Worm (Caenorhabditis elegans) whole organism, L1 larva: ENCODE measurements around the gene C33F10.1.
A peak's percentile ranks its signal among the peaks of the same experiment; 100 is the strongest.

Experiments used
- C04F5.9 ChIP-seq: sonication (generic microtip); optimal IDR thresholded peaks from 2 replicates; lab custom pipeline; 2016; ENCODE audit warnings: missing genetic modification characterization, missing compliant biosample characterization
- C16A3.4 ChIP-seq: fragments of 150-350 bp; optimal IDR thresholded peaks from 2 replicates; lab custom pipeline; 2014; ENCODE audit warnings: missing biosample characterization, missing genetic modification characterization
- C34B4.2 ChIP-seq: sonication (generic microtip); optimal IDR thresholded peaks from 2 replicates; lab custom pipeline; 2017; ENCODE audit warnings: mild to moderate bottlenecking, missing genetic modification characterization, missing compliant biosample characterization
- F16B12.6 ChIP-seq: fragments of 150-350 bp; optimal IDR thresholded peaks from 2 replicates; lab custom pipeline; 2014; ENCODE audit warnings: missing biosample characterization, missing genetic modification characterization
- aha-1 ChIP-seq: fragments of 150-350 bp; optimal IDR thresholded peaks from 2 replicates; lab custom pipeline; 2014; ENCODE audit warnings: missing biosample characterization, missing genetic modification characterization
- ama-1 ChIP-seq: fragments of 150-350 bp; optimal IDR thresholded peaks from 2 replicates; lab custom pipeline; 2014
- blmp-1 ChIP-seq: fragments of 150-350 bp; optimal IDR thresholded peaks from 2 replicates; lab custom pipeline; 2014; ENCODE audit warnings: missing biosample characterization, missing genetic modification characterization
- ceh-8 ChIP-seq: fragments of 200-800 bp; sonication (Bioruptor generic); optimal IDR thresholded peaks from 2 replicates; lab custom pipeline; 2018; ENCODE audit warnings: mild to moderate bottlenecking, missing genetic modification characterization, moderate library complexity, missing compliant biosample characterization
- ceh-88 ChIP-seq: fragments of 200-800 bp; sonication (Bioruptor generic); IDR thresholded peaks from 2 replicates; pipeline ENCODE4 v1.3.6; 2022; ENCODE audit warnings: missing genetic modification characterization, missing compliant biosample characterization
- ceh-90 ChIP-seq: sonication (generic microtip); optimal IDR thresholded peaks from 2 replicates; lab custom pipeline; 2016; ENCODE audit warnings: missing genetic modification characterization, missing compliant biosample characterization
- dpl-1 ChIP-seq, 3 experiments: fragments of 150-350 bp in 2 of 3; sonication (generic microtip) in 1 of 3; optimal IDR thresholded peaks; 2 replicates each; lab custom pipeline; 2014 to 2017; ENCODE audit warnings: missing biosample characterization in 3 of 3, missing genetic modification characterization in 3 of 3, missing genetic modification reagents in 3 of 3
- dsc-1 ChIP-seq: sonication (generic microtip); optimal IDR thresholded peaks from 2 replicates; lab custom pipeline; 2016; ENCODE audit warnings: mild to moderate bottlenecking, missing genetic modification characterization, missing compliant biosample characterization
- efl-3 ChIP-seq: fragments of 200-800 bp; sonication (Bioruptor generic); optimal IDR thresholded peaks from 2 replicates; lab custom pipeline; 2018; ENCODE audit warnings: mild to moderate bottlenecking, missing genetic modification characterization, missing compliant biosample characterization
- elt-2 ChIP-seq: sonication (generic microtip); optimal IDR thresholded peaks from 2 replicates; lab custom pipeline; 2016; ENCODE audit warnings: missing genetic modification characterization, mild to moderate bottlenecking, inconsistent platforms, missing compliant biosample characterization, missing genetic modification reagents
- elt-3 ChIP-seq, 6 experiments: fragments of 150-350 bp in 1 of 6; sonication (generic microtip); optimal IDR thresholded peaks; 2 replicates each; lab custom pipeline; 2017 to 2018; ENCODE audit warnings: missing biosample characterization in 6 of 6, missing genetic modification characterization in 6 of 6, inconsistent platforms in 1 of 6
- fkh-10 ChIP-seq: sonication (generic microtip); optimal IDR thresholded peaks from 2 replicates; lab custom pipeline; 2017; ENCODE audit warnings: missing biosample characterization, missing genetic modification reagents, missing genetic modification characterization
- fkh-4 ChIP-seq: sonication (generic microtip); optimal IDR thresholded peaks from 2 replicates; lab custom pipeline; 2016; ENCODE audit warnings: missing compliant biosample characterization, missing genetic modification characterization, borderline replicate concordance
- fkh-8 ChIP-seq: sonication (generic microtip); optimal IDR thresholded peaks from 2 replicates; lab custom pipeline; 2016; ENCODE audit warnings: mild to moderate bottlenecking, missing genetic modification characterization, missing compliant biosample characterization
- fos-1 ChIP-seq: fragments of 150-350 bp; optimal IDR thresholded peaks from 2 replicates; lab custom pipeline; 2014; ENCODE audit warnings: missing biosample characterization, missing genetic modification characterization
- grh-1 ChIP-seq: fragments of 200-800 bp; sonication (Bioruptor generic); IDR thresholded peaks from 2 replicates; pipeline ENCODE4 v1.3.6; 2022; ENCODE audit warnings: missing genetic modification reagents, missing genetic modification characterization, missing compliant biosample characterization
- hlh-17 ChIP-seq: fragments of 200-800 bp; sonication (Bioruptor generic); optimal IDR thresholded peaks from 2 replicates; lab custom pipeline; 2018; ENCODE audit warnings: missing genetic modification characterization, mild to moderate bottlenecking, missing compliant biosample characterization, moderate library complexity, borderline replicate concordance
- hlh-4 ChIP-seq: sonication (generic microtip); optimal IDR thresholded peaks from 2 replicates; lab custom pipeline; 2016; ENCODE audit warnings: mild to moderate bottlenecking, missing genetic modification characterization, missing compliant biosample characterization
- hpl-2 ChIP-seq: fragments of 150-350 bp; optimal IDR thresholded peaks from 2 replicates; lab custom pipeline; 2014; ENCODE audit warnings: missing biosample characterization, missing genetic modification reagents, missing genetic modification characterization
- jun-1 ChIP-seq: fragments of 150-350 bp; optimal IDR thresholded peaks from 2 replicates; lab custom pipeline; 2014; ENCODE audit warnings: missing biosample characterization, missing genetic modification reagents, missing genetic modification characterization
- lin-13 ChIP-seq: fragments of 150-350 bp; optimal IDR thresholded peaks from 2 replicates; lab custom pipeline; 2014; ENCODE audit warnings: missing biosample characterization, missing genetic modification reagents, missing genetic modification characterization
- lin-14 ChIP-seq: fragments of 200-800 bp; sonication (Bioruptor generic); optimal IDR thresholded peaks from 2 replicates; lab custom pipeline; 2018; ENCODE audit warnings: mild to moderate bottlenecking, missing genetic modification characterization, moderate library complexity, missing compliant biosample characterization
- lin-15B ChIP-seq: fragments of 150-350 bp; sonication (generic microtip); optimal IDR thresholded peaks from 3 replicates; lab custom pipeline; 2014; ENCODE audit warnings: missing biosample characterization, missing genetic modification characterization
- lin-35 ChIP-seq, 2 experiments: fragments of 150-350 bp; optimal IDR thresholded peaks; 2 replicates each; lab custom pipeline; 2014; ENCODE audit warnings: missing biosample characterization in 2 of 2, missing genetic modification characterization in 2 of 2, missing genetic modification reagents in 2 of 2
- lin-39 ChIP-seq: fragments of 150-350 bp; optimal IDR thresholded peaks from 2 replicates; lab custom pipeline; 2014; ENCODE audit warnings: missing biosample characterization, missing genetic modification reagents, missing genetic modification characterization
- lir-3 ChIP-seq: sonication (generic microtip); optimal IDR thresholded peaks from 2 replicates; lab custom pipeline; 2016; ENCODE audit warnings: mild to moderate bottlenecking, missing genetic modification characterization, moderate library complexity, missing compliant biosample characterization; ENCODE audit not compliant: poor library complexity
- lsy-2 ChIP-seq, 2 experiments: fragments of 150-350 bp; optimal IDR thresholded peaks; 2 replicates each; lab custom pipeline; 2014; ENCODE audit warnings: missing biosample characterization in 2 of 2, missing genetic modification characterization in 2 of 2
- mep-1 ChIP-seq: fragments of 150-350 bp; optimal IDR thresholded peaks from 2 replicates; lab custom pipeline; 2014; ENCODE audit warnings: missing biosample characterization, missing genetic modification characterization
- nhr-11 ChIP-seq: fragments of 150-350 bp; optimal IDR thresholded peaks from 2 replicates; lab custom pipeline; 2014; ENCODE audit warnings: missing biosample characterization, missing genetic modification characterization
- nhr-12 ChIP-seq: sonication (generic microtip); optimal IDR thresholded peaks from 2 replicates; lab custom pipeline; 2017; ENCODE audit warnings: missing biosample characterization, missing genetic modification characterization
- nhr-19 ChIP-seq: fragments of 200-800 bp; sonication (Bioruptor generic); conservative IDR thresholded peaks from 2 replicates; pipeline ENCODE4 v1.3.6; 2022; ENCODE audit warnings: missing genetic modification characterization, missing compliant biosample characterization
- nhr-20 ChIP-seq: sonication (generic microtip); optimal IDR thresholded peaks from 2 replicates; lab custom pipeline; 2016; ENCODE audit warnings: mild to moderate bottlenecking, missing genetic modification characterization, missing compliant biosample characterization
- nhr-71 ChIP-seq: sonication (generic microtip); optimal IDR thresholded peaks from 2 replicates; lab custom pipeline; 2016; ENCODE audit warnings: mild to moderate bottlenecking, missing genetic modification characterization, moderate library complexity, missing compliant biosample characterization
- nhr-85 ChIP-seq: sonication (generic microtip); peaks from one replicate; lab custom pipeline; 2016; ENCODE audit warnings: missing genetic modification characterization, inconsistent platforms, missing compliant biosample characterization
- nhr-90 ChIP-seq: sonication (generic microtip); optimal IDR thresholded peaks from 2 replicates; lab custom pipeline; 2016; ENCODE audit warnings: mild to moderate bottlenecking, missing genetic modification characterization, missing compliant biosample characterization; ENCODE audit not compliant: poor library complexity
- pax-3 ChIP-seq: fragments of 200-800 bp; sonication (Bioruptor generic); optimal IDR thresholded peaks from 2 replicates; lab custom pipeline; 2018; ENCODE audit warnings: mild to moderate bottlenecking, missing genetic modification characterization, moderate library complexity, missing compliant biosample characterization
- skn-1 ChIP-seq: fragments of 150-350 bp; optimal IDR thresholded peaks from 2 replicates; lab custom pipeline; 2014; ENCODE audit warnings: missing biosample characterization, missing genetic modification characterization
- snpc-4 ChIP-seq: fragments of 150-350 bp; optimal IDR thresholded peaks from 2 replicates; lab custom pipeline; 2014; ENCODE audit warnings: missing biosample characterization, missing genetic modification characterization
- sox-4 ChIP-seq: sonication (generic microtip); optimal IDR thresholded peaks from 2 replicates; lab custom pipeline; 2016; ENCODE audit warnings: missing genetic modification characterization, missing compliant biosample characterization
- sup-37 ChIP-seq: fragments of 200-800 bp; sonication (Bioruptor generic); optimal IDR thresholded peaks from 2 replicates; lab custom pipeline; 2018; ENCODE audit warnings: mild to moderate bottlenecking, missing genetic modification characterization, missing compliant biosample characterization
- tbx-2 ChIP-seq: sonication (generic microtip); optimal IDR thresholded peaks from 2 replicates; lab custom pipeline; 2016; ENCODE audit warnings: missing genetic modification characterization, missing compliant biosample characterization
- unc-98 ChIP-seq: fragments of 200-800 bp; sonication (Bioruptor generic); IDR thresholded peaks from 2 replicates; pipeline ENCODE4 v1.3.6; 2022; ENCODE audit warnings: missing genetic modification characterization, missing compliant biosample characterization
- zag-1 ChIP-seq: fragments of 150-350 bp; optimal IDR thresholded peaks from 2 replicates; lab custom pipeline; 2014; ENCODE audit warnings: missing biosample characterization, missing genetic modification characterization
- ztf-11 ChIP-seq, 2 experiments: sonication (generic microtip); optimal IDR thresholded peaks; 2 replicates each; lab custom pipeline; 2016 to 2017; ENCODE audit warnings: missing genetic modification characterization in 2 of 2, missing biosample characterization in 1 of 2, missing compliant biosample characterization in 1 of 2

C33F10.1 gene

ce11 chrII:4791272-4791671 is 43.6 kb upstream of the C33F10.1 start, which contains the start of gene F26G1.1 (continued):
- no peak for TF ChIP-seq elt-3 (tag; optimal IDR thresholded peaks at IDR 0.05; lab: Kevin White, UChicago)
- TF ChIP-seq nhr-11 (tag; lab: Kevin White, UChicago): no peak
- peak; percentile 47 for TF ChIP-seq lin-39 (tag; lab: Kevin White, UChicago)
- peak; percentile 12 for TF ChIP-seq C16A3.4 (tag; lab: Kevin White, UChicago)
- peak; percentile 67 to 74 for TF ChIP-seq lsy-2 (tag; optimal IDR thresholded peaks at IDR 0.05; lab: Kevin White, UChicago)
- TF ChIP-seq efl-3 (GFP tag; lab: Kevin White, UChicago): peak; percentile 27
- peak; percentile 42 for TF ChIP-seq ceh-8 (GFP tag; lab: Kevin White, UChicago)
- TF ChIP-seq lin-15B (tag; lab: Kevin White, UChicago): no peak
- TF ChIP-seq dsc-1 (tag; lab: Kevin White, UChicago): peak; percentile 90
- TF ChIP-seq fkh-8 (tag; lab: Kevin White, UChicago): peak; percentile 64
- TF ChIP-seq nhr-19 (GFP tag; lab: Robert Waterston, UW): peak; percentile 80
- TF ChIP-seq snpc-4 (tag; lab: Kevin White, UChicago): peak; percentile 30
- TF ChIP-seq mep-1 (tag; lab: Kevin White, UChicago): no peak
- TF ChIP-seq nhr-71 (tag; lab: Kevin White, UChicago): peak; percentile 85
- TF ChIP-seq F16B12.6 (tag; lab: Kevin White, UChicago): peak; percentile 50
- peak; percentile 90 for TF ChIP-seq pax-3
- TF ChIP-seq skn-1 (tag; lab: Kevin White, UChicago): peak; percentile 71
- TF ChIP-seq hlh-17 (GFP tag; lab: Kevin White, UChicago): no peak
- TF ChIP-seq ceh-88 (GFP tag; lab: Robert Waterston, UW): peak; percentile 35; the same call in 1 of the 2 replicates
- TF ChIP-seq zag-1: no peak
- TF ChIP-seq aha-1 (tag; lab: Kevin White, UChicago): no peak
- no peak for TF ChIP-seq hpl-2 (GFP tag; lab: Kevin White, UChicago)
- peak; percentile 37 for TF ChIP-seq C34B4.2
- peak; percentile 18 for TF ChIP-seq fos-1
- peak in 1 of 2 experiments; percentile 94 for TF ChIP-seq ztf-11 (tag; optimal IDR thresholded peaks at IDR 0.05; lab: Kevin White, UChicago)
- TF ChIP-seq elt-2 (tag; lab: Kevin White, UChicago): peak; percentile 92
- peak; percentile 74 for TF ChIP-seq C04F5.9 (tag; lab: Kevin White, UChicago)
- no peak for TF ChIP-seq ama-1 (lab: Kevin White, UChicago)
- peak; percentile 75 for TF ChIP-seq nhr-20
- TF ChIP-seq lin-35 (GFP tag; optimal IDR thresholded peaks at IDR 0.05; lab: Kevin White, UChicago): peak; percentile 90 to 95
- peak; percentile 94 for TF ChIP-seq fkh-4 (tag; lab: Kevin White, UChicago)
- peak; percentile 90 for TF ChIP-seq nhr-85 (tag; lab: Kevin White, UChicago)
- peak; percentile 98 for TF ChIP-seq ceh-90 (tag; lab: Kevin White, UChicago)
- peak; percentile 79 for TF ChIP-seq grh-1 (GFP tag; lab: Robert Waterston, UW)
- peak; percentile 79 for TF ChIP-seq hlh-4 (tag; lab: Kevin White, UChicago)
- TF ChIP-seq tbx-2 (tag; lab: Kevin White, UChicago): peak; percentile 89
- TF ChIP-seq unc-98 (GFP tag; lab: Robert Waterston, UW): peak; percentile 82
- peak; percentile 65 for TF ChIP-seq lin-14
- TF ChIP-seq nhr-90 (tag; lab: Kevin White, UChicago): peak; percentile 93
- peak; percentile 46 for TF ChIP-seq blmp-1 (tag; lab: Kevin White, UChicago)
- no peak for TF ChIP-seq jun-1 (tag; lab: Kevin White, UChicago)
- TF ChIP-seq, all 84 proteins: peak for 52

- TF ChIP-seq sox-4 (tag; lab: Kevin White, UChicago) (no peak), nhr-19 (GFP tag; lab: Robert Waterston, UW) (no peak), lin-13 (GFP tag; lab: Kevin White, UChicago) (no peak), F16B12.6 (tag; lab: Kevin White, UChicago) (no peak), fkh-10 (GFP tag; lab: Kevin White, UChicago) (no peak), tbx-2 (tag; lab: Kevin White, UChicago) (no peak), elt-2 (tag; lab: Kevin White, UChicago) (no peak), lir-3 (tag; lab: Kevin White, UChicago) (no peak), sup-37 (no peak), fos-1 (no peak), aha-1 (tag; lab: Kevin White, UChicago) (no peak), dpl-1 (GFP tag; optimal IDR thresholded peaks at IDR 0.05; lab: Kevin White, UChicago) (no peak), nhr-12 (tag; lab: Kevin White, UChicago) (no peak)
These were observed 41.5 kb upstream of the C33F10.1 start for ce11 chrII:4793320-4793719.
